Fruit fly (Drosophila melanogaster) whole organism, embryonic: ENCODE data around the gene Spt7.

Experiments
- CG10543 ChIP-seq: fragments of 200-800 bp; sonication (Bioruptor generic); optimal IDR thresholded peaks from 3 replicates; lab custom pipeline; 2017; ENCODE audit warnings: missing biosample characterization, mild to moderate bottlenecking, missing genetic modification characterization, moderate library complexity
- CG14860 ChIP-seq: fragments of 200-800 bp; sonication (Bioruptor generic); IDR thresholded peaks from 3 replicates; pipeline ENCODE4 v1.3.6; 2022; ENCODE audit warnings: missing biosample characterization, missing genetic modification characterization; ENCODE audit not compliant: partially characterized antibody
- CG16863 ChIP-seq: fragments of 200-800 bp; sonication (Bioruptor generic); optimal IDR thresholded peaks from 3 replicates; lab custom pipeline; 2016; ENCODE audit warnings: missing biosample characterization, missing genetic modification characterization
- CG17802 ChIP-seq: fragments of 200-800 bp; sonication (Bioruptor generic); optimal IDR thresholded peaks from 2 replicates; lab custom pipeline; 2018; ENCODE audit warnings: missing biosample characterization, mild to moderate bottlenecking, missing genetic modification characterization, moderate library complexity
- CG2120 ChIP-seq: fragments of 200-800 bp; sonication (Bioruptor generic); optimal IDR thresholded peaks from 3 replicates; lab custom pipeline; 2016; ENCODE audit warnings: missing biosample characterization, missing genetic modification characterization
- CG2712 ChIP-seq: fragments of 200-800 bp; optimal IDR thresholded peaks from 3 replicates; lab custom pipeline; 2019; ENCODE audit warnings: missing biosample characterization, mild to moderate bottlenecking, missing genetic modification characterization, moderate library complexity
- CG32767 ChIP-seq: fragments of 200-800 bp; sonication (Bioruptor generic); IDR thresholded peaks from 2 replicates; pipeline ENCODE4 v1.3.6; 2022; ENCODE audit warnings: missing biosample characterization, missing genetic modification characterization
- CG3281 ChIP-seq: fragments of 200-800 bp; sonication (Bioruptor generic); optimal IDR thresholded peaks from 3 replicates; lab custom pipeline; 2017; ENCODE audit warnings: missing biosample characterization, mild to moderate bottlenecking, missing genetic modification characterization
- CG34422 ChIP-seq: fragments of 200-800 bp; sonication (Bioruptor generic); IDR thresholded peaks from 3 replicates; pipeline ENCODE4 v1.3.6; 2022; ENCODE audit warnings: missing biosample characterization, missing genetic modification characterization
- CG3847 ChIP-seq: fragments of 200-800 bp; sonication (Bioruptor generic); IDR thresholded peaks from 2 replicates; pipeline ENCODE4 v1.3.6; 2022; ENCODE audit warnings: missing biosample characterization, missing genetic modification characterization
- CG42726 ChIP-seq: fragments of 200-800 bp; sonication (Bioruptor generic); IDR thresholded peaks from 2 replicates; pipeline ENCODE4 v1.3.6; 2022; ENCODE audit warnings: missing biosample characterization, missing genetic modification characterization; ENCODE audit not compliant: partially characterized antibody
- CG4360 ChIP-seq: fragments of 200-800 bp; sonication (Bioruptor generic); IDR thresholded peaks from 2 replicates; pipeline ENCODE4 v1.3.6; 2022; ENCODE audit warnings: missing biosample characterization, missing genetic modification characterization
- CG4730 ChIP-seq: fragments of 200-800 bp; sonication (Bioruptor generic); IDR thresholded peaks from 2 replicates; pipeline ENCODE4 v1.3.6; 2022; ENCODE audit warnings: missing biosample characterization, missing genetic modification characterization
- CG6689 ChIP-seq: fragments of 200-800 bp; sonication (Bioruptor generic); IDR thresholded peaks from 2 replicates; pipeline ENCODE4 v1.3.6; 2022; ENCODE audit warnings: missing biosample characterization, missing genetic modification characterization
- CG6791 ChIP-seq: fragments of 200-800 bp; sonication (Bioruptor generic); IDR thresholded peaks from 3 replicates; pipeline ENCODE4 v1.3.6; 2022; ENCODE audit warnings: missing biosample characterization, missing genetic modification characterization; ENCODE audit not compliant: partially characterized antibody
- CG6854 ChIP-seq: fragments of 200-800 bp; sonication (Bioruptor generic); optimal IDR thresholded peaks from 3 replicates; lab custom pipeline; 2017; ENCODE audit warnings: missing biosample characterization, mild to moderate bottlenecking, missing genetic modification characterization
- CG8359 ChIP-seq: fragments of 200-800 bp; sonication (Bioruptor generic); optimal IDR thresholded peaks from 2 replicates; lab custom pipeline; 2017; ENCODE audit warnings: missing biosample characterization, mild to moderate bottlenecking, missing genetic modification characterization, borderline replicate concordance
- CG9727 ChIP-seq: fragments of 200-800 bp; sonication (Bioruptor generic); optimal IDR thresholded peaks from 3 replicates; lab custom pipeline; 2017; ENCODE audit warnings: missing biosample characterization, mild to moderate bottlenecking, missing genetic modification characterization
- CkIIα-i1 ChIP-seq: fragments of 200-800 bp; sonication (Bioruptor generic); IDR thresholded peaks from 2 replicates; pipeline ENCODE4 v1.3.6; 2022; ENCODE audit warnings: missing biosample characterization, missing genetic modification characterization
- Dfd ChIP-seq, 2 experiments: fragments of >200 bp; optimal IDR thresholded peaks; 2 replicates each; lab custom pipeline; 2017; ENCODE audit warnings: missing biosample characterization in 2 of 2, missing genetic modification characterization in 2 of 2
- Dip3 ChIP-seq: fragments of 200-800 bp; sonication (Bioruptor generic); optimal IDR thresholded peaks from 3 replicates; lab custom pipeline; 2016; ENCODE audit warnings: missing biosample characterization, missing genetic modification characterization
- Doc2 ChIP-seq: fragments of 200-800 bp; sonication (Bioruptor generic); IDR thresholded peaks from 2 replicates; pipeline ENCODE4 v1.3.6; 2022; ENCODE audit warnings: missing biosample characterization, missing genetic modification characterization
- ERR ChIP-seq: fragments of 200-800 bp; sonication (Bioruptor generic); optimal IDR thresholded peaks from 2 replicates; lab custom pipeline; 2016; ENCODE audit warnings: missing biosample characterization, missing genetic modification characterization
- NFAT ChIP-seq: fragments of 200-800 bp; sonication (Bioruptor generic); IDR thresholded peaks from 2 replicates; pipeline ENCODE4 v1.3.6; 2022; ENCODE audit warnings: missing biosample characterization, missing genetic modification characterization
- Nf-YA ChIP-seq: fragments of 200-800 bp; sonication (Bioruptor generic); IDR thresholded peaks from 2 replicates; pipeline ENCODE4 v1.3.6; 2022; ENCODE audit warnings: missing biosample characterization, missing genetic modification characterization
- Oaz ChIP-seq: fragments of 200-800 bp; sonication (Bioruptor generic); IDR thresholded peaks from 2 replicates; pipeline ENCODE4 v1.3.6; 2022; ENCODE audit warnings: missing biosample characterization, missing genetic modification characterization
- Optix ChIP-seq: fragments of 200-800 bp; sonication (Bioruptor generic); IDR thresholded peaks from 3 replicates; pipeline ENCODE4 v1.3.6; 2022; ENCODE audit warnings: missing biosample characterization, missing genetic modification characterization
- Spps ChIP-seq: fragments of 200-800 bp; sonication (Bioruptor generic); optimal IDR thresholded peaks from 2 replicates; lab custom pipeline; 2018; ENCODE audit warnings: missing biosample characterization, mild to moderate bottlenecking, missing genetic modification characterization
- ara ChIP-seq: fragments of 200-800 bp; sonication (Bioruptor generic); IDR thresholded peaks from 2 replicates; pipeline ENCODE4 v1.3.6; 2022; ENCODE audit warnings: missing biosample characterization, missing genetic modification characterization
- eyg ChIP-seq: fragments of 200-800 bp; sonication (Bioruptor generic); optimal IDR thresholded peaks from 3 replicates; lab custom pipeline; 2016; ENCODE audit warnings: missing biosample characterization, missing genetic modification characterization
- fd102C ChIP-seq: fragments of 200-800 bp; sonication (Bioruptor generic); optimal IDR thresholded peaks from 2 replicates; lab custom pipeline; 2018; ENCODE audit warnings: missing biosample characterization, mild to moderate bottlenecking, missing genetic modification characterization, moderate library complexity
- fd3F ChIP-seq: fragments of 200-800 bp; sonication (Bioruptor generic); optimal IDR thresholded peaks from 2 replicates; lab custom pipeline; 2018; ENCODE audit warnings: missing biosample characterization, mild to moderate bottlenecking, missing genetic modification characterization, moderate library complexity
- gce ChIP-seq: fragments of 200-800 bp; sonication (Bioruptor generic); IDR thresholded peaks from 3 replicates; pipeline ENCODE4 v1.3.6; 2022; ENCODE audit warnings: missing biosample characterization, missing genetic modification characterization
- gcm2 ChIP-seq: fragments of 200-800 bp; sonication (Bioruptor generic); optimal IDR thresholded peaks from 2 replicates; lab custom pipeline; 2016; ENCODE audit warnings: missing biosample characterization, missing genetic modification characterization
- grau ChIP-seq: fragments of 200-800 bp; optimal IDR thresholded peaks from 3 replicates; lab custom pipeline; 2019; ENCODE audit warnings: missing biosample characterization, mild to moderate bottlenecking, missing genetic modification characterization, moderate library complexity
- gsb-n ChIP-seq: fragments of 200-800 bp; sonication (Bioruptor generic); optimal IDR thresholded peaks from 3 replicates; lab custom pipeline; 2018; ENCODE audit warnings: missing biosample characterization, mild to moderate bottlenecking, missing genetic modification characterization
- hb ChIP-seq: fragments of 200-800 bp; sonication (Bioruptor generic); IDR thresholded peaks from 3 replicates; pipeline ENCODE4 v1.3.6; 2022; ENCODE audit warnings: missing biosample characterization, missing genetic modification characterization; ENCODE audit not compliant: partially characterized antibody
- her ChIP-seq: fragments of 200-800 bp; sonication (Bioruptor generic); optimal IDR thresholded peaks from 2 replicates; lab custom pipeline; 2016; ENCODE audit warnings: missing biosample characterization, missing genetic modification characterization
- ind ChIP-seq: fragments of 200-800 bp; sonication (Bioruptor generic); optimal IDR thresholded peaks from 3 replicates; lab custom pipeline; 2016; ENCODE audit warnings: missing biosample characterization, missing genetic modification characterization
- jigr1 ChIP-seq: fragments of 200-800 bp; sonication (Bioruptor generic); IDR thresholded peaks from 3 replicates; pipeline ENCODE4 v1.3.6; 2022; ENCODE audit warnings: missing biosample characterization, missing genetic modification characterization
- nerfin-2 ChIP-seq: fragments of 200-800 bp; sonication (Bioruptor generic); IDR thresholded peaks from 2 replicates; pipeline ENCODE4 v1.3.6; 2022; ENCODE audit warnings: missing biosample characterization, missing genetic modification characterization; ENCODE audit not compliant: partially characterized antibody
- nom ChIP-seq: fragments of 200-800 bp; sonication (Bioruptor generic); optimal IDR thresholded peaks from 2 replicates; lab custom pipeline; 2017; ENCODE audit warnings: missing biosample characterization, missing genetic modification characterization, mild to moderate bottlenecking, moderate library complexity, missing genetic modification reagents
- prd ChIP-seq, 3 experiments: fragments of >200 bp in 2 of 3; fragments of 200-800 bp in 1 of 3; sonication (Bioruptor generic) in 1 of 3; optimal IDR thresholded peaks in 2 of 3; IDR thresholded peaks in 1 of 3; 2 replicates in 2 of 3; 3 replicates in 1 of 3; pipeline versions ENCODE4 v1.3.6 to Lab custom; 2017 to 2022; ENCODE audit warnings: missing biosample characterization in 1 of 3, missing genetic modification characterization in 1 of 3
- run ChIP-seq: fragments of 200-800 bp; sonication (Bioruptor generic); optimal IDR thresholded peaks from 3 replicates; lab custom pipeline; 2018; ENCODE audit warnings: missing biosample characterization, mild to moderate bottlenecking, missing genetic modification characterization
- sisA ChIP-seq: fragments of 200-800 bp; sonication (Bioruptor generic); IDR thresholded peaks from 2 replicates; pipeline ENCODE4 v1.3.6; 2022; ENCODE audit warnings: missing biosample characterization, missing genetic modification characterization
- trem ChIP-seq: fragments of 200-800 bp; optimal IDR thresholded peaks from 3 replicates; lab custom pipeline; 2019; ENCODE audit warnings: missing biosample characterization, mild to moderate bottlenecking, missing genetic modification characterization, moderate library complexity
- wek ChIP-seq: fragments of 200-800 bp; sonication (Bioruptor generic); optimal IDR thresholded peaks from 3 replicates; lab custom pipeline; 2018; ENCODE audit warnings: missing biosample characterization, mild to moderate bottlenecking, missing genetic modification characterization, moderate library complexity
- zf30C ChIP-seq: fragments of 200-800 bp; sonication (Bioruptor generic); optimal IDR thresholded peaks from 3 replicates; lab custom pipeline; 2018; ENCODE audit warnings: missing biosample characterization, mild to moderate bottlenecking, missing genetic modification characterization

Spt7 gene

dm6 chrX:17881138-17882121, 31.2 kb downstream of the Spt7 start (continued):
- TF ChIP-seq CG10543 (GFP tag; lab: Kevin White, UChicago) (peak; percentile 14), her (GFP tag; lab: Kevin White, UChicago) (peak; percentile 54), sisA (GFP tag; lab: Robert Waterston, UW) (no peak; the same call in 1 of the 2 replicates), fd3F (GFP tag; lab: Kevin White, UChicago) (peak; percentile 45), CG2712 (tag; lab: Kevin White, UChicago) (peak; percentile 35), CG9727 (GFP tag; lab: Kevin White, UChicago) (peak; percentile 36), CG6689 (GFP tag; lab: Robert Waterston, UW) (no peak), gcm2 (no peak), Dip3 (GFP tag; lab: Kevin White, UChicago) (peak; percentile 82), CG32767 (GFP tag; lab: Robert Waterston, UW) (no peak), hb (GFP tag; lab: Robert Waterston, UW) (no peak), trem (tag; lab: Kevin White, UChicago) (no peak), CG34422 (peak; percentile 23; the same call in 1 of the 3 replicates), jigr1 (GFP tag; lab: Robert Waterston, UW) (no peak), gsb-n (tag; lab: Kevin White, UChicago) (no peak), Spps (tag; lab: Kevin White, UChicago) (no peak), Nf-YA (no peak; the same call in 1 of the 2 replicates), gce (0 out of 3 replicates have a peak, but pooled peaks have one; percentile 17), NFAT (GFP tag; lab: Robert Waterston, UW) (0 out of 2 replicates have a peak, but pooled peaks have one; percentile 7), CG3847 (GFP tag; lab: Robert Waterston, UW) (peak; percentile 44), Dfd (GFP tag; optimal IDR thresholded peaks at IDR 0.05; lab: Kevin White, UChicago) (no peak), nerfin-2 (GFP tag; lab: Robert Waterston, UW) (no peak), CG17802 (tag; lab: Kevin White, UChicago) (no peak), CG8359 (no peak), CG42726 (no peak), CkIIα-i1 (GFP tag; lab: Robert Waterston, UW) (no peak), CG6854 (GFP tag; lab: Kevin White, UChicago) (no peak), CG14860 (GFP tag; lab: Robert Waterston, UW) (no peak), nom (GFP tag; lab: Kevin White, UChicago) (peak; percentile 71), CG4730 (GFP tag; lab: Robert Waterston, UW) (peak; percentile 30; the same call in 1 of the 2 replicates), grau (peak; percentile 88), CG2120 (GFP tag; lab: Kevin White, UChicago) (peak; percentile 76), wek (GFP tag; lab: Kevin White, UChicago) (no peak), Doc2 (GFP tag; lab: Robert Waterston, UW) (no peak), eyg (no peak), CG3281 (peak; percentile 71), prd (optimal IDR thresholded peaks at IDR 0.05; lab: Kevin White, UChicago) (no peak), prd (GFP tag; IDR thresholded peaks at IDR 0.05; lab: Robert Waterston, UW) (peak; percentile 47; the same call in 1 of the 3 replicates), Oaz (GFP tag; lab: Robert Waterston, UW) (no peak), CG4360 (no peak), fd102C (GFP tag; lab: Kevin White, UChicago) (no peak), CG16863 (GFP tag; lab: Kevin White, UChicago) (peak; percentile 39), Optix (GFP tag; lab: Robert Waterston, UW) (peak; percentile 17; the same call in 1 of the 3 replicates), ara (GFP tag; lab: Robert Waterston, UW) (no peak), ERR (GFP tag; lab: Kevin White, UChicago) (no peak), ind (GFP tag; lab: Kevin White, UChicago) (peak; percentile 80), run (tag; lab: Kevin White, UChicago) (no peak), zf30C (GFP tag; lab: Kevin White, UChicago) (no peak), CG6791 (no peak)
